Fruit fly (Drosophila melanogaster): Measurements from ENCODE around the gene pigs.

DNA sequence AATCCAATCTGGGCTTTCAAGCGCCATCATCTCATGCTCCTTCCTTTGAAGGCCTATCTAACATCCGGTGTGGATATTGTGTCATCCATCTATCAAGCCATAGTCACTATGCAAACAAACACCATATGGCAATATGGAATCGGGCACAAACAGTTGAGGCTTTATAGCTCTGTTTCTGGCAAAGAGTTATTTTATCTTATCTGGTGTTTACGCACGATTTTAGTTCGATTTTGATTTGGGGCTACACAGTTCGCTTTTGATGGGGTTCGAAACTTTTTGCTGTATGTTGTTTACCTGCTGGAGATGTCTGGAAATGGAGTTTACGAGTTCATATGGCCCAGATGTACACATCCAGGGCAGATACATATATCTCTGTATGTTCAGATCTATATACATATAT is 13.7 kb downstream of the pigs start:
- TF ChIP-seq ttk (optimal IDR thresholded peaks at IDR 0.05), result no peak
- no peak for TF ChIP-seq psq (optimal IDR thresholded peaks at IDR 0.05)
- TF ChIP-seq h (optimal IDR thresholded peaks at IDR 0.05), result no peak
- TF ChIP-seq Myc (optimal IDR thresholded peaks at IDR 0.05), result no peak
- no peak for TF ChIP-seq insv (optimal IDR thresholded peaks at IDR 0.05)
- no peak for TF ChIP-seq Sin3A (optimal IDR thresholded peaks at IDR 0.05)

All from Kc167 (cell line).